Fruit fly (Drosophila melanogaster): ENCODE measurements around the gene MED30.
A peak's percentile ranks its signal among the peaks of the same experiment; 100 is the strongest.

MED30 gene

DNA sequence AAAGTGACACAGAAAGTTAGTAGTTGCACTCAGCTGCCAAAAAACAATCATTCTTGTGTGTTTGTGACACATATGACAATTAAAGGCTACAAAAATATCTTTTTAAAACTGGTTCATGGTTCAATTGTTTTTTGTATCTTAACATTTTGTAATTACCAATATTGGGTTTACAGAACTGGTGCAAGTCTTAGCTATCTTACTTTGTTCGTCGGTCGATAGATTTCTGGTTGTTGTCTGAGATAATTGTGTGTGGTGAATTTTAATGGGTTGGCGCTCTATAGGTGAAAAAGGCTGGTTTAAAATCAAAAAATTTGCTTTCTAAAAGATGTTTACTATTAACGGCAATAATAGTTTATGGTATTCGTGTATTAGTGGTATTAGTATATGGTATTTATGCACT is 49.2 kb downstream of the MED30 start (continued):
- TF ChIP-seq ato (GFP tag; IDR thresholded peaks at IDR 0.05; ENCODE audit: partially characterized antibody) (0 out of 2 replicates have a peak, but pooled peaks have one; percentile 40), jigr1 (GFP tag; IDR thresholded peaks at IDR 0.05) (no peak), GATAe (GFP tag; conservative IDR thresholded peaks at IDR 0.05) (no peak), zfh2 (GFP tag; optimal IDR thresholded peaks at IDR 0.05) (no peak), bab2 (GFP tag; optimal IDR thresholded peaks at IDR 0.05) (no peak), abd-A (tag; optimal IDR thresholded peaks at IDR 0.05) (peak; percentile 48), CG5245 (GFP tag; optimal IDR thresholded peaks at IDR 0.05) (no peak), inv (GFP tag; IDR thresholded peaks at IDR 0.05; ENCODE audit: partially characterized antibody) (no peak; the same call in 1 of the 2 replicates), dimm (GFP tag; IDR thresholded peaks at IDR 0.05) (no peak), z (GFP tag; IDR thresholded peaks at IDR 0.05) (no peak), Mad (GFP tag; optimal IDR thresholded peaks at IDR 0.05) (no peak), zen2 (GFP tag; IDR thresholded peaks at IDR 0.05; ENCODE audit: partially characterized antibody) (no peak), CG1233 (GFP tag; optimal IDR thresholded peaks at IDR 0.05) (no peak), CG2202 (tag; optimal IDR thresholded peaks at IDR 0.05) (no peak), CG12391 (tag; optimal IDR thresholded peaks at IDR 0.05) (no peak), CG11247 (GFP tag; IDR thresholded peaks at IDR 0.05) (no peak), CG13775 (GFP tag; optimal IDR thresholded peaks at IDR 0.05) (no peak), br (optimal IDR thresholded peaks at IDR 0.05) (no peak), Chrac-16 (GFP tag; optimal IDR thresholded peaks at IDR 0.05) (no peak), sens (GFP tag) (peak; percentile 18), CG7556 (GFP tag; optimal IDR thresholded peaks at IDR 0.05) (no peak), Lhr (GFP tag; optimal IDR thresholded peaks at IDR 0.05) (no peak), CG4328 (GFP tag; optimal IDR thresholded peaks at IDR 0.05) (no peak), hbn (GFP tag; IDR thresholded peaks at IDR 0.05; ENCODE audit: partially characterized antibody) (peak; percentile 43; the same call in 1 of the 2 replicates), seq (GFP tag; IDR thresholded peaks at IDR 0.05) (no peak), CG18619 (GFP tag; optimal IDR thresholded peaks at IDR 0.05) (no peak), Myb (GFP tag; optimal IDR thresholded peaks at IDR 0.05) (no peak), ranshi (GFP tag; IDR thresholded peaks at IDR 0.05) (no peak), row (GFP tag; IDR thresholded peaks at IDR 0.05) (peak; percentile 23; the same call in 1 of the 3 replicates), C15 (GFP tag; IDR thresholded peaks at IDR 0.05) (no peak), CG15514 (GFP tag; optimal IDR thresholded peaks at IDR 0.05) (peak; percentile 19), CG10267 (tag; optimal IDR thresholded peaks at IDR 0.05) (peak; percentile 18), crc (GFP tag; optimal IDR thresholded peaks at IDR 0.05) (no peak), CG10543 (GFP tag; optimal IDR thresholded peaks at IDR 0.05) (no peak), sna (GFP tag; IDR thresholded peaks at IDR 0.05; ENCODE audit: partially characterized antibody) (no peak), Dll (GFP tag; IDR thresholded peaks at IDR 0.05; ENCODE audit: partially characterized antibody) (peak; percentile 31; the same call in 2 of the 4 replicates), CG8359 (GFP tag; optimal IDR thresholded peaks at IDR 0.05; ENCODE audit: borderline replicate concordance) (no peak), Tbp (GFP tag; optimal IDR thresholded peaks at IDR 0.05) (no peak), CG4707 (GFP tag; optimal IDR thresholded peaks at IDR 0.05) (no peak), esg (GFP tag; conservative IDR thresholded peaks at IDR 0.05) (no peak), CG32767 (GFP tag; IDR thresholded peaks at IDR 0.05) (no peak), pita (GFP tag; optimal IDR thresholded peaks at IDR 0.05) (peak; percentile 65), gcm (GFP tag; optimal IDR thresholded peaks at IDR 0.05) (peak; percentile 54), unc-4 (GFP tag; IDR thresholded peaks at IDR 0.05; ENCODE audit: partially characterized antibody) (peak; percentile 68), slbo (GFP tag; IDR thresholded peaks at IDR 0.05) (no peak), Dek (tag; optimal IDR thresholded peaks at IDR 0.05) (no peak), kni (GFP tag; optimal IDR thresholded peaks at IDR 0.05) (no peak), unpg (GFP tag; optimal IDR thresholded peaks at IDR 0.05) (no peak), trem (tag; optimal IDR thresholded peaks at IDR 0.05) (peak; percentile 39), sug (tag; optimal IDR thresholded peaks at IDR 0.05) (no peak), CG8089 (GFP tag; optimal IDR thresholded peaks at IDR 0.05) (no peak)

Measured in whole organism, embryonic.